Worm (Caenorhabditis elegans) whole organism, young adult: Measurements from ENCODE around the gene K02A6.1.
"Not testable (repeated sequence)": the region's sequence is repeated elsewhere in the genome, so short reads cannot be mapped to it uniquely, and the experiment has no call there.

ENCODE experiments used
- F10E7.11 ChIP-seq: sonication (generic microtip); optimal IDR thresholded peaks from 2 replicates; lab custom pipeline; 2017; ENCODE audit warnings: mild to moderate bottlenecking, missing genetic modification characterization, moderate library complexity, missing compliant biosample characterization
- attf-5 ChIP-seq: fragments of 200-800 bp; sonication (Bioruptor generic); optimal IDR thresholded peaks from 2 replicates; lab custom pipeline; 2018; ENCODE audit warnings: mild to moderate bottlenecking, missing genetic modification characterization, missing compliant biosample characterization

DNA sequence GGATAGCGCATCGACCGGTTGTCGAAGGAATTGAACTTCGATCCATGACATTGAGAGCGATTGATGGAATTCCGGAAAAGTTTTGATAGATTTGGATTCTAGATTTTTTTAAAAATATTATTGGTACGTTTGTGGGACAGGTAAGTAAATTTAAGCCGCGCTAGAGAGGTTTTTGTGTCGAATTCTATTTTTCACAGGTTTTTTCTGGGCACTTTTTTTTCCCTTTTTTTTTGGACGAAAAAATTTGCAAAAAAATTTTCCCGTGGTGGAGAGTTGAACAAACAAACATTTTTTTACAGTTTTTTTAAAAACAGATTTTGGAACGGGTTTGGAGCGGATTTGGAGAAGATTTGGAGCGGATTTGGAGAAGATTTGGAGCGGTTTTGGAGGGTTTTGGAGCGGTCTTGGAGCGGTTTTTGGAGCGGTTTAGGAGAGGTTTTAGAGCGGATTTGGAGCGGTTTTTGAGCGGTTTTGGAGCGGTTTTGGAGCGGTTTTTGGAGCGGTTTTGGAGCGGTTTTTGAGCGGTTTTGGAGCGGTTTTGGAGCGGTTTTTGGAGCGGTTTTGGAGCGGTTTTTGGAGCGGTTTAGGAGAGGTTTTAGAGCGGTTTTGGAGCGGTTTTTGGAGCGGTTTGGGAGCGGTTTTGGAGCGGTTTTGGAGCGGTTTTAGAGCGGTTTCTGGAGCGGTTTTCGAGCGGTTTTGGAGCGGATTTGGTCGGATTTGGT lies 37.8 kb upstream of the K02A6.1 start, which contains the start of gene C17H11.4:
- TF ChIP-seq attf-5 (GFP tag; lab: Kevin White, UChicago); F10E7.11: not testable (repeated sequence)
